Fruit fly (Drosophila melanogaster): ENCODE results near the gene koko.

DNA sequence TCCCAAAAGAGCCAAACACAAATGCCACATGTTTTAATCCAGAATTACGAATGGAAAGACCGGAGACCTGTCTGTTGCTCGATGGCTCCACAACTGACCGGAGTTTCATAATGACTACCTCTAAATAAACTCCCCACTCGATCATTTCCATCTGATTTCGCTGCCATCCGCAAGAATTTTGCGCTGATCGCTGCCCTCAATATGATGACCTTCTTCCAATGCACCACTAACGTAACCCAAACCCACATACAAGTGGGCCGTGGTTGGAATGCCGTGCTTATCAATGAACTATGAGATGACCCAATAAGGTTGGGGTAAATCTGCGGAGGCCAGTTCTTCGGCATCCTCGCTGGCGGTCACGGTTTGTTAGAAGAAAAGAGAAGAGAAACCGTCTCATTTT is 17.9 kb upstream of the koko start, which contains the start of gene CG14309:
- TF ChIP-seq GATAd (GFP tag; optimal IDR thresholded peaks at IDR 0.05) (no peak), Abd-B (GFP tag; optimal IDR thresholded peaks at IDR 0.05) (no peak), fru (GFP tag; optimal IDR thresholded peaks at IDR 0.05) (no peak), psq (GFP tag; optimal IDR thresholded peaks at IDR 0.05) (no peak), dl (GFP tag; optimal IDR thresholded peaks at IDR 0.05; ENCODE audit: insufficient read depth in 1 of 2, partially characterized antibody in 2 of 2) (no peak), CG9705 (GFP tag; optimal IDR thresholded peaks at IDR 0.05) (no peak), h (GFP tag; optimal IDR thresholded peaks at IDR 0.05) (no peak), OdsH (GFP tag; optimal IDR thresholded peaks at IDR 0.05) (no peak), Myc (optimal IDR thresholded peaks at IDR 0.05) (no peak)
